Worm (Caenorhabditis elegans) whole organism, L3 larva: ENCODE measurements around the gene C13C4.6.
"Not testable (repeated sequence)": the region's sequence is repeated elsewhere in the genome, so short reads cannot be mapped to it uniquely, and the experiment has no call there.

Experiments
- R02D3.7 ChIP-seq: fragments of 150-350 bp; optimal IDR thresholded peaks from 2 replicates; lab custom pipeline; 2014; ENCODE audit warnings: missing biosample characterization, missing genetic modification characterization
- ama-1 ChIP-seq: fragments of 150-350 bp; optimal IDR thresholded peaks from 2 replicates; lab custom pipeline; 2018
- ceh-16 ChIP-seq: sonication (generic microtip); optimal IDR thresholded peaks from 2 replicates; lab custom pipeline; 2017; ENCODE audit warnings: missing biosample characterization, missing genetic modification characterization
- ceh-82 ChIP-seq: fragments of 150-350 bp; optimal IDR thresholded peaks from 2 replicates; lab custom pipeline; 2014; ENCODE audit warnings: missing biosample characterization, missing genetic modification characterization
- ceh-9 ChIP-seq: sonication (generic microtip); optimal IDR thresholded peaks from 2 replicates; lab custom pipeline; 2018; ENCODE audit warnings: missing biosample characterization, missing genetic modification characterization
- daf-12 ChIP-seq: fragments of 150-350 bp; optimal IDR thresholded peaks from 2 replicates; lab custom pipeline; 2014; ENCODE audit warnings: missing biosample characterization, missing genetic modification reagents, missing genetic modification characterization
- egl-27 ChIP-seq: sonication (generic microtip); optimal IDR thresholded peaks from 4 replicates; lab custom pipeline; 2017; ENCODE audit warnings: missing biosample characterization, missing genetic modification reagents, missing genetic modification characterization
- egl-5 ChIP-seq: fragments of 150-350 bp; optimal IDR thresholded peaks from 2 replicates; lab custom pipeline; 2017; ENCODE audit warnings: missing biosample characterization, missing genetic modification reagents, missing genetic modification characterization, inconsistent platforms
- elt-1 ChIP-seq: fragments of 150-350 bp; optimal IDR thresholded peaks from 2 replicates; lab custom pipeline; 2014; ENCODE audit warnings: missing biosample characterization, missing genetic modification characterization
- elt-2 ChIP-seq: sonication (generic microtip); optimal IDR thresholded peaks from 2 replicates; lab custom pipeline; 2016; ENCODE audit warnings: missing genetic modification reagents, mild to moderate bottlenecking, missing genetic modification characterization, missing compliant biosample characterization
- fkh-10 ChIP-seq: sonication (generic microtip); optimal IDR thresholded peaks from 2 replicates; lab custom pipeline; 2017; ENCODE audit warnings: missing biosample characterization, missing genetic modification reagents, missing genetic modification characterization
- fos-1 ChIP-seq: fragments of 150-350 bp; optimal IDR thresholded peaks from 2 replicates; lab custom pipeline; 2014; ENCODE audit warnings: missing biosample characterization, missing genetic modification characterization
- hmg-11 ChIP-seq: sonication (generic microtip); optimal IDR thresholded peaks from 2 replicates; lab custom pipeline; 2016; ENCODE audit warnings: missing genetic modification characterization, missing compliant biosample characterization
- jun-1 ChIP-seq: fragments of 150-350 bp; optimal IDR thresholded peaks from 2 replicates; lab custom pipeline; 2014; ENCODE audit warnings: missing biosample characterization, missing genetic modification reagents, missing genetic modification characterization
- lin-15B ChIP-seq: fragments of 150-350 bp; optimal IDR thresholded peaks from 2 replicates; lab custom pipeline; 2014; ENCODE audit warnings: missing biosample characterization, missing genetic modification characterization
- lin-39 ChIP-seq: fragments of 150-350 bp; optimal IDR thresholded peaks from 2 replicates; lab custom pipeline; 2018; ENCODE audit warnings: missing biosample characterization, missing genetic modification reagents, missing genetic modification characterization
- mdl-1 ChIP-seq: fragments of 150-350 bp; optimal IDR thresholded peaks from 2 replicates; lab custom pipeline; 2014; ENCODE audit warnings: missing biosample characterization, missing genetic modification characterization
- mml-1 ChIP-seq: fragments of 150-350 bp; sonication (generic microtip); optimal IDR thresholded peaks from 3 replicates; lab custom pipeline; 2014; ENCODE audit warnings: missing biosample characterization, missing genetic modification characterization
- nhr-12 ChIP-seq: fragments of 150-350 bp; optimal IDR thresholded peaks from 2 replicates; lab custom pipeline; 2014; ENCODE audit warnings: missing biosample characterization, missing genetic modification characterization
- nhr-23 ChIP-seq: fragments of 150-350 bp; optimal IDR thresholded peaks from 2 replicates; lab custom pipeline; 2014; ENCODE audit warnings: missing biosample characterization, missing genetic modification reagents, missing genetic modification characterization
- nhr-237 ChIP-seq: fragments of 150-350 bp; optimal IDR thresholded peaks from 2 replicates; lab custom pipeline; 2014; ENCODE audit warnings: missing biosample characterization, missing genetic modification characterization
- nhr-25 ChIP-seq: sonication (generic microtip); optimal IDR thresholded peaks from 2 replicates; lab custom pipeline; 2017; ENCODE audit warnings: missing biosample characterization, missing genetic modification characterization
- nhr-28 ChIP-seq: fragments of 150-350 bp; optimal IDR thresholded peaks from 2 replicates; lab custom pipeline; 2014; ENCODE audit warnings: missing biosample characterization, missing genetic modification characterization
- nhr-43 ChIP-seq: sonication (generic microtip); optimal IDR thresholded peaks from 2 replicates; lab custom pipeline; 2016; ENCODE audit warnings: mild to moderate bottlenecking, missing genetic modification characterization, missing compliant biosample characterization; ENCODE audit not compliant: poor library complexity, severe bottlenecking
- nhr-67 ChIP-seq: fragments of 150-350 bp; optimal IDR thresholded peaks from 2 replicates; lab custom pipeline; 2014; ENCODE audit warnings: missing biosample characterization, missing genetic modification characterization
- nhr-76 ChIP-seq: fragments of 150-350 bp; sonication (generic microtip); optimal IDR thresholded peaks from 5 replicates; lab custom pipeline; 2014; ENCODE audit warnings: missing biosample characterization, missing genetic modification characterization
- nhr-77 ChIP-seq: fragments of 150-350 bp; optimal IDR thresholded peaks from 2 replicates; lab custom pipeline; 2014; ENCODE audit warnings: missing biosample characterization, missing genetic modification characterization
- pha-4 ChIP-seq: fragments of 150-350 bp; optimal IDR thresholded peaks from 2 replicates; lab custom pipeline; 2014; ENCODE audit warnings: missing biosample characterization, missing genetic modification reagents, missing genetic modification characterization
- pqm-1 ChIP-seq: fragments of 150-350 bp; optimal IDR thresholded peaks from 2 replicates; lab custom pipeline; 2017; ENCODE audit warnings: missing biosample characterization, missing genetic modification characterization, inconsistent platforms
- sea-2 ChIP-seq: fragments of 150-350 bp; sonication (generic microtip); optimal IDR thresholded peaks from 4 replicates; lab custom pipeline; 2014; ENCODE audit warnings: missing biosample characterization, missing genetic modification reagents, missing genetic modification characterization
- skn-1 ChIP-seq: fragments of 150-350 bp; optimal IDR thresholded peaks from 2 replicates; lab custom pipeline; 2014; ENCODE audit warnings: missing biosample characterization, missing genetic modification characterization
- tbx-2 ChIP-seq: sonication (generic microtip); optimal IDR thresholded peaks from 2 replicates; lab custom pipeline; 2016; ENCODE audit warnings: mild to moderate bottlenecking, missing genetic modification characterization, missing compliant biosample characterization
- unc-62 ChIP-seq: fragments of 150-350 bp; sonication (generic microtip); optimal IDR thresholded peaks from 4 replicates; lab custom pipeline; 2014; ENCODE audit warnings: missing biosample characterization, missing genetic modification reagents, missing genetic modification characterization
- zag-1 ChIP-seq: fragments of 150-350 bp; optimal IDR thresholded peaks from 2 replicates; lab custom pipeline; 2014; ENCODE audit warnings: missing biosample characterization, missing genetic modification characterization
- ztf-11 ChIP-seq: fragments of 150-350 bp; optimal IDR thresholded peaks from 2 replicates; lab custom pipeline; 2014; ENCODE audit warnings: missing biosample characterization, missing genetic modification characterization

C13C4.6 gene

ce11 chrV:12115150-12115549, 6.2 kb upstream of the C13C4.6 start:
- no peak for TF ChIP-seq ceh-16 (tag; lab: Kevin White, UChicago)
- peak; percentile 14 for TF ChIP-seq pqm-1
- no peak for TF ChIP-seq nhr-43 (tag; lab: Kevin White, UChicago)
- no peak for TF ChIP-seq nhr-23 (tag; lab: Kevin White, UChicago)
- TF ChIP-seq lin-15B (tag; lab: Kevin White, UChicago) = no peak
- TF ChIP-seq ama-1 (lab: Kevin White, UChicago) = no peak
- TF ChIP-seq elt-2 = peak; percentile 17
- no peak for TF ChIP-seq nhr-76 (tag; lab: Kevin White, UChicago)
- no peak for TF ChIP-seq nhr-28
- no peak for TF ChIP-seq tbx-2 (tag; lab: Kevin White, UChicago)
- TF ChIP-seq sea-2 (GFP tag; lab: Kevin White, UChicago) = no peak
- TF ChIP-seq egl-5 = no peak
- no peak for TF ChIP-seq fos-1 (tag; lab: Kevin White, UChicago)
- TF ChIP-seq hmg-11 = no peak

- TF ChIP-seq nhr-28 = no peak
- TF ChIP-seq nhr-76 (tag; lab: Kevin White, UChicago) = no peak
- TF ChIP-seq ama-1 (lab: Kevin White, UChicago) = no peak
- no peak for TF ChIP-seq egl-27 (tag; lab: Kevin White, UChicago)
- TF ChIP-seq nhr-12 (tag; lab: Kevin White, UChicago) = no peak
- TF ChIP-seq fos-1 (tag; lab: Kevin White, UChicago) = no peak
- TF ChIP-seq daf-12 (tag; lab: Kevin White, UChicago) = no peak
- TF ChIP-seq unc-62 (GFP tag; lab: Kevin White, UChicago) = no peak
- TF ChIP-seq nhr-67 (tag; lab: Kevin White, UChicago) = no peak
- no peak for TF ChIP-seq ceh-82 (tag; lab: Kevin White, UChicago)
- TF ChIP-seq sea-2 (GFP tag; lab: Kevin White, UChicago) = no peak
- TF ChIP-seq lin-39 (tag; lab: Kevin White, UChicago) = no peak
- no peak for TF ChIP-seq elt-1 (tag; lab: Kevin White, UChicago)
Measured at ce11 chrV:12117567-12118053, 3.8 kb upstream of the C13C4.6 start, which contains the start of gene C13C4.8. C13C4.8 (plus strand) TSS chrV:12118003.

- TF ChIP-seq R02D3.7 (tag; lab: Kevin White, UChicago) (no peak), ceh-9 (tag; lab: Kevin White, UChicago) (no peak), jun-1 (tag; lab: Kevin White, UChicago) (no peak), nhr-237 (tag; lab: Kevin White, UChicago) (no peak), ceh-16 (tag; lab: Kevin White, UChicago) (no peak), nhr-76 (tag; lab: Kevin White, UChicago) (no peak), egl-27 (tag; lab: Kevin White, UChicago) (no peak), lin-39 (tag; lab: Kevin White, UChicago) (no peak), pha-4 (tag; lab: Kevin White, UChicago) (no peak), nhr-25 (tag; lab: Kevin White, UChicago) (no peak)
Measured at ce11 chrV:12120381-12120780, 993 bp upstream of the C13C4.6 start, which contains the start of gene C13C4.7. C13C4.7 (minus strand) TSS chrV:12120481.

- not testable (repeated sequence) for TF ChIP-seq nhr-23 (tag; lab: Kevin White, UChicago); fkh-10; nhr-28
- TF ChIP-seq, all 47 proteins: peak for 0; not testable (repeated sequence) for 47
Measured at ce11 chrV:12130688-12131087, 9.3 kb downstream of the C13C4.6 start, which contains the start of gene C27A7.6. C27A7.6 (minus strand) TSS chrV:12130788.

- TF ChIP-seq R02D3.7 (tag; lab: Kevin White, UChicago); zag-1; skn-1 (tag; lab: Kevin White, UChicago): not testable (repeated sequence)
Measured at ce11 chrV:12131157-12131556, 9.8 kb downstream of the C13C4.6 start, which contains the start of gene enpp-1. enpp-1 (plus strand) TSS chrV:12131457.

- TF ChIP-seq lin-39 (tag; lab: Kevin White, UChicago) (no peak), nhr-67 (tag; lab: Kevin White, UChicago) (no peak), egl-27 (tag; lab: Kevin White, UChicago) (no peak), ceh-9 (tag; lab: Kevin White, UChicago) (no peak), nhr-77 (tag; lab: Kevin White, UChicago) (no peak), pha-4 (tag; lab: Kevin White, UChicago) (no peak), mml-1 (tag; lab: Kevin White, UChicago) (no peak), ztf-11 (tag; lab: Kevin White, UChicago) (no peak), nhr-23 (tag; lab: Kevin White, UChicago) (no peak), nhr-28 (no peak), mdl-1 (tag; lab: Kevin White, UChicago) (no peak)
Measured at ce11 chrV:12137942-12138341, 16.6 kb downstream of the C13C4.6 start.
